Worm (Caenorhabditis elegans): ENCODE data around the gene F49C12.15.

F49C12.15 gene

ce11 chrIV:9353728-9354127 is 29.5 kb downstream of the F49C12.15 start:
- TF ChIP-seq dao-5 (tag; optimal IDR thresholded peaks at IDR 0.05) (no peak), him-1 (tag; optimal IDR thresholded peaks at IDR 0.05) (no peak), W03F9.2 (tag; optimal IDR thresholded peaks at IDR 0.05) (no peak)

ce11 chrIV:9366411-9366810 is 42.2 kb downstream of the F49C12.15 start, which contains the start of gene pezo-1:
Gene pezo-1, minus strand, starts transcription at chrIV:9366511.
- no peak for TF ChIP-seq him-1 (tag; optimal IDR thresholded peaks at IDR 0.05)
- TF ChIP-seq W03F9.2 (tag; optimal IDR thresholded peaks at IDR 0.05): no peak
- no peak for TF ChIP-seq dao-5 (tag; optimal IDR thresholded peaks at IDR 0.05)

ce11 chrIV:9367852-9368627 is 43.8 kb downstream of the F49C12.15 start:
- no peak for TF ChIP-seq dao-5 (tag; optimal IDR thresholded peaks at IDR 0.05)
- peak; percentile 43 for TF ChIP-seq W03F9.2 (tag; optimal IDR thresholded peaks at IDR 0.05)
- no peak for TF ChIP-seq him-1 (tag; optimal IDR thresholded peaks at IDR 0.05)

- TF ChIP-seq him-1 (tag; optimal IDR thresholded peaks at IDR 0.05) (no peak), dao-5 (tag; optimal IDR thresholded peaks at IDR 0.05) (no peak), W03F9.2 (tag; optimal IDR thresholded peaks at IDR 0.05) (no peak)
These were observed 46.9 kb downstream of the F49C12.15 start, which contains the start of gene fbxc-58 for ce11 chrIV:9371126-9371525. Gene fbxc-58, plus strand, starts transcription at chrIV:9371508.

- no peak for TF ChIP-seq him-1 (tag; optimal IDR thresholded peaks at IDR 0.05)
- TF ChIP-seq W03F9.2 (tag; optimal IDR thresholded peaks at IDR 0.05): no peak
- TF ChIP-seq dao-5 (tag; optimal IDR thresholded peaks at IDR 0.05): no peak
These were observed 50.3 kb downstream of the F49C12.15 start, which contains the start of gene C10C5.3 for ce11 chrIV:9374529-9374928. Gene C10C5.3, plus strand, starts transcription at chrIV:9374829.

ce11 chrIV:9376550-9376949 is 52.3 kb downstream of the F49C12.15 start:
- no peak for TF ChIP-seq him-1 (tag; optimal IDR thresholded peaks at IDR 0.05)
- no peak for TF ChIP-seq W03F9.2 (tag; optimal IDR thresholded peaks at IDR 0.05)
- no peak for TF ChIP-seq dao-5 (tag; optimal IDR thresholded peaks at IDR 0.05)

All from whole organism, L4/young adult.